Fruit fly (Drosophila melanogaster): ENCODE results near the gene bun.

Gene bun

DNA sequence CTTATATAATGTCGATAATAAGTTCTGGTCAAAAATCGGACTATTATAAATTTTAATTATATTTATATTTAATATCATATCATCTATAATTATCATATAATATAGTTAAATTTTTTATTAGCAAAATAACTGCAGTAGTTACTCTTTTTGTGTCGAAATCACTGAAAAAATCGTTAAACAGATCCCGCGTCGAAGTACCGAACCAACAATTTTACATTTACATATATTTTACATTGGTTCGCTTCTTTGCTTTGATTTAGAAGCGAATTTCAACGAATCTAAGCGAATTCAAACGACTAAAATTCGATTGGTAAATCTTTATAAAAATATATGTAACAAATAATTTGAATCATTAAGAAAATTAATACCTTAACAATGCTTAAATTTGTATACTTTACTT is 555 bp upstream of the bun start:
- no peak for TF ChIP-seq CG4496 (GFP tag; IDR thresholded peaks at IDR 0.05)
- peak; percentile 50 for TF ChIP-seq D1 (tag; optimal IDR thresholded peaks at IDR 0.05)
- no peak for TF ChIP-seq CG34367 (tag; optimal IDR thresholded peaks at IDR 0.05)
- no peak for TF ChIP-seq Pif1B (GFP tag; optimal IDR thresholded peaks at IDR 0.05)

DNA sequence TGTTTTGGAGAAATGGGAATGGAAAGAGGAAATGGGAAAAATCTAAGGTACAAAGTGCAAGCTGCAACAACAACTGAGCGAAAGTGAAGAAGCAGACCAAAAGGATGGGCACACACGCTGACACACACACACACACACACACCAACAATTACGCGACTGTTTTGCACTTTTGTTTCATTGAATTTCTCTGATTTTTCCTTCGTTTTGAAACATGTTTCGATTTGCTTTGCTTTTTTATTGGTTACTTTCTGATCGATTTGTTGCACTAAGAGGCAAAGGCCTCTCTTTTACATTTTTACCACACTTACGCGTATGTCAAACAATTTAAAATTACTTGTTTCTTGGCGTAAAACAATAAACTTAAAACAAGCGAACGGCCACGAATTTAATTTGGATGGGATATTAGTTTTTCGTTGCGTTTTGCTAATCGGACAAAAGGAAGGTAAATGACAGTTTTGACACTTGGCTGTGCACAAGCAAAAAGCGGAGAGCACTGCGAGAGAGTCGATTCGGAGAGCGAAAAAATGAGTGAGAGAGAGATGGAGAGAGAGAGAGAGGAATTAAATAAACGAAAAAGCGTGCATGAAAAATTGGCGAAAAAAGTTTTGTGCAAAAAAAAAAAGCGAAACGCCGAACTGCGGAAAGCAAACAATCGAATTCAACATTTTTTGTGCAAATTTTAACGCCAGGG is 931 bp downstream of the bun start:
- TF ChIP-seq D1 (tag; optimal IDR thresholded peaks at IDR 0.05) (no peak), CG14655 (GFP tag; optimal IDR thresholded peaks at IDR 0.05) (peak; percentile 55), CG32121 (GFP tag; IDR thresholded peaks at IDR 0.05) (peak; percentile 8; the same call in 1 of the 2 replicates), Snoo (tag; optimal IDR thresholded peaks at IDR 0.05) (no peak), rn (GFP tag; IDR thresholded peaks at IDR 0.05) (no peak), EcR (GFP tag; optimal IDR thresholded peaks at IDR 0.05) (peak; percentile 35), CG9948 (tag; optimal IDR thresholded peaks at IDR 0.05) (no peak), CG15710 (tag; optimal IDR thresholded peaks at IDR 0.05) (no peak), Pif1B (GFP tag; optimal IDR thresholded peaks at IDR 0.05) (no peak), CG10348 (GFP tag; IDR thresholded peaks at IDR 0.05) (no peak), gl (tag; optimal IDR thresholded peaks at IDR 0.05) (peak; percentile 26), CG4496 (GFP tag; IDR thresholded peaks at IDR 0.05) (no peak), fd96Ca (GFP tag; IDR thresholded peaks at IDR 0.05) (peak; percentile 73; the same call in 2 of the 3 replicates), CG12605 (GFP tag; IDR thresholded peaks at IDR 0.05) (0 out of 2 replicates have a peak, but pooled peaks have one; percentile 38), CG34367 (tag; optimal IDR thresholded peaks at IDR 0.05) (no peak), Pif1A (GFP tag; optimal IDR thresholded peaks at IDR 0.05) (no peak), Ets98B (GFP tag; IDR thresholded peaks at IDR 0.05) (peak; percentile 41; the same call in 1 of the 2 replicates), CG8159 (tag; optimal IDR thresholded peaks at IDR 0.05) (no peak), CG17806 (tag; optimal IDR thresholded peaks at IDR 0.05) (no peak), CG13204 (GFP tag; optimal IDR thresholded peaks at IDR 0.05) (no peak), CG8301 (tag; optimal IDR thresholded peaks at IDR 0.05) (peak; percentile 33)

DNA sequence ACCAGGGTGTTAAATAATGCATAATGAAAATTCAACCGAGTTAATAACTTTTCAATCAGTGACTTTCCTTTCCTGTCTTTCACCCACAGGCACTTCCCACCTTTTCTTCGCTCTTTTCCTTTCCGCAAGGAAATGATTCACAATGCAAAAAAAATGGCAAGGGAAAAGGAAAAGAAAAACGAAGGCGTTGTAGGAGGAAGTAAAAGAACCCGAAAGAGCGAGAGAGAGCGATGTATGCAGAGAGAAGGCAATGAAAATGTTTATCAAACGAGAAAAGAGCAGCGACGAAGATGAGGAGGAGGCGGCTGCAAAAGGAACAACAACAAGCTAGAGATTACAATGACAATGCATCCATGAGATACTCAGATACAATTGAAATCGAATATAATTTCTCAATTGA is 2.6 kb downstream of the bun start:
- TF ChIP-seq Pif1A (GFP tag; optimal IDR thresholded peaks at IDR 0.05) (peak; percentile 2), CG10348 (GFP tag; IDR thresholded peaks at IDR 0.05) (no peak), Snoo (tag; optimal IDR thresholded peaks at IDR 0.05) (no peak), Ets98B (GFP tag; IDR thresholded peaks at IDR 0.05) (no peak), Pif1B (GFP tag; optimal IDR thresholded peaks at IDR 0.05) (peak; percentile 8), CG17806 (tag; optimal IDR thresholded peaks at IDR 0.05) (no peak), gl (tag; optimal IDR thresholded peaks at IDR 0.05) (peak; percentile 67), CG15710 (tag; optimal IDR thresholded peaks at IDR 0.05) (peak; percentile 41), CG13204 (GFP tag; optimal IDR thresholded peaks at IDR 0.05) (peak; percentile 19), CG8159 (tag; optimal IDR thresholded peaks at IDR 0.05) (peak; percentile 12), CG14655 (GFP tag; optimal IDR thresholded peaks at IDR 0.05) (peak; percentile 1), CG8301 (tag; optimal IDR thresholded peaks at IDR 0.05) (no peak), rn (GFP tag; IDR thresholded peaks at IDR 0.05) (no peak), D1 (tag; optimal IDR thresholded peaks at IDR 0.05) (no peak), fd96Ca (GFP tag; IDR thresholded peaks at IDR 0.05) (no peak), CG9948 (tag; optimal IDR thresholded peaks at IDR 0.05) (no peak), CG32121 (GFP tag; IDR thresholded peaks at IDR 0.05) (no peak), EcR (GFP tag; optimal IDR thresholded peaks at IDR 0.05) (no peak), CG12605 (GFP tag; IDR thresholded peaks at IDR 0.05) (peak; percentile 28; the same call in 1 of the 2 replicates), CG34367 (tag; optimal IDR thresholded peaks at IDR 0.05) (peak; percentile 48), CG4496 (GFP tag; IDR thresholded peaks at IDR 0.05) (peak; percentile 68)

DNA sequence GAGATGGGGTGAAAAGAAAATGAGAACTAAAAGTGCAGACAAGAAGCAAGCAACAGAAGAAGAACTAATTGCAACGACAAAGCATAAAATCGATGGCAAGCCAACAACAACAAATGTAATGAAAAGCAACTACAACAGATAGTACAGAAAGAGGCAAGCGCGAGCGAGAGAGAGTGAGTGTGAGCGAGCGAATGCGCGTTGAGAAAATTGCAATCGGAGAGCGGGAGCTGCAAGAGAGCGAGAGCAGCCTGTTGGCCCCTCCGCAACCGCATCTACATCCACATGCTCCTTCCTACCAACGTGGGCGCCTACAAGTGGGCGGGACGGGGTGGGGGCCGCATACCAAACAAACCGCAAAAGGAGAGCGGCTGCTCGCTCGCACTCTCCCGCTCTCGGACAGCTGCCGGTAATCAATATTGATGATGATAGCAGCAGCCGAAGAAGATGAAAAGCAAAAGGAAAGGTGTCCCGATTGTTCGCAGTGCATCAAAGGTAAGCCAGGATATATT is 3.2 kb downstream of the bun start:
- TF ChIP-seq CG12605 (GFP tag; IDR thresholded peaks at IDR 0.05) (peak; percentile 90), fd96Ca (GFP tag; IDR thresholded peaks at IDR 0.05) (peak; percentile 87), CG15710 (tag; optimal IDR thresholded peaks at IDR 0.05) (peak; percentile 39), Ets98B (GFP tag; IDR thresholded peaks at IDR 0.05) (peak; percentile 89), CG4496 (GFP tag; IDR thresholded peaks at IDR 0.05) (peak; percentile 86), EcR (GFP tag; optimal IDR thresholded peaks at IDR 0.05) (peak; percentile 81), CG8159 (tag; optimal IDR thresholded peaks at IDR 0.05) (peak; percentile 24), rn (GFP tag; IDR thresholded peaks at IDR 0.05) (no peak), CG8301 (tag; optimal IDR thresholded peaks at IDR 0.05) (peak; percentile 4), CG17806 (tag; optimal IDR thresholded peaks at IDR 0.05) (no peak), CG32121 (GFP tag; IDR thresholded peaks at IDR 0.05) (peak; percentile 83), gl (tag; optimal IDR thresholded peaks at IDR 0.05) (peak; percentile 65), CG13204 (GFP tag; optimal IDR thresholded peaks at IDR 0.05) (peak; percentile 89), D1 (tag; optimal IDR thresholded peaks at IDR 0.05) (no peak), Pif1B (GFP tag; optimal IDR thresholded peaks at IDR 0.05) (peak; percentile 65), CG9948 (tag; optimal IDR thresholded peaks at IDR 0.05) (no peak), Pif1A (GFP tag; optimal IDR thresholded peaks at IDR 0.05) (peak; percentile 48), CG14655 (GFP tag; optimal IDR thresholded peaks at IDR 0.05) (peak; percentile 36), Snoo (tag; optimal IDR thresholded peaks at IDR 0.05) (peak; percentile 52)

DNA sequence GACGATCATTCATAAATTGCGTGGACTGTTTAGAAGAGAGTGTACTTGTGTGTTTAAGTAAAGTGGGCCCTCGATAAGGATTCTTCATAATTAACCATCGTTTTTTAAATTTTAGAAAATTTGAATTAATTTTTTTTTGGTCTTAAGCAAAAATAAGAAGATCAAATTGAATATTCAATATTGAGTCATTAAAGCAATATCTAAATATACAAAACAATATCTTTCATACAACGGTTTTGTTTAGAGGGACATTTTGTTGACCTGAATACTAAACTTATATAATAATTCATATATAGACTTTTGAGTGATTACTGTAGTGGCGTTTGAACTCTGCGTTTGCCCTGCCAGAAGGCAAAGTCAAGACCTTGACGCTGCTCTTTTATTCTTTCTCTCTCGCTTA is 4.4 kb downstream of the bun start:
- no peak for TF ChIP-seq Pif1A (GFP tag; optimal IDR thresholded peaks at IDR 0.05)
- no peak for TF ChIP-seq CG4496 (GFP tag; IDR thresholded peaks at IDR 0.05)
- peak; percentile 5 for TF ChIP-seq CG8159 (tag; optimal IDR thresholded peaks at IDR 0.05)

DNA sequence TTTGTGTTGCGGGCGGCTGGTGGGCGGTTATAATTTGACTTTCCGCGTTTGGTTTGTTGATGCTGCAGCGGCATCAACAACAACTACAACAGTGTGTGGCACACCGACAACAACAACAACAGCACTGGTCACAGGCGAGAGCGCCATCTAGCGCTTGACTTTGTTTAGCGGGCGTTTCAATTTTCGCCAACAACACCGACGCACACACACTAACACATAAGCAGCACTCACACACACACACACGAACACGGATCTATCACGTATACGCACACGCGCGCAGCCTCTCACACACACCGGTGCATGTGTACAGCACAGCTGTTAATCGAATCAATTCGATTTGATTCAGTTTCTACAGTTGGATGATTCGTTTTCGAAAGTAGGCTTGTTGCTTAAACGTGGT is 6.2 kb downstream of the bun start:
- TF ChIP-seq rn (GFP tag; IDR thresholded peaks at IDR 0.05) (no peak), CG4496 (GFP tag; IDR thresholded peaks at IDR 0.05) (peak; percentile 45; the same call in 1 of the 3 replicates), EcR (GFP tag; optimal IDR thresholded peaks at IDR 0.05) (no peak)
